Worm (Caenorhabditis elegans) whole organism, late embryonic: ENCODE measurements around the gene ttm-1.

ENCODE experiments used
- Y22D7AL.16 ChIP-seq: sonication (generic microtip); optimal IDR thresholded peaks from 2 replicates; lab custom pipeline; 2016; ENCODE audit warnings: missing genetic modification characterization, missing compliant biosample characterization
- ceh-31 ChIP-seq: sonication (generic microtip); optimal IDR thresholded peaks from 2 replicates; lab custom pipeline; 2016; ENCODE audit warnings: missing genetic modification characterization, missing compliant biosample characterization
- ceh-34 ChIP-seq: sonication (generic microtip); optimal IDR thresholded peaks from 2 replicates; lab custom pipeline; 2016; ENCODE audit warnings: mild to moderate bottlenecking, missing genetic modification characterization, missing compliant biosample characterization
- ceh-48 ChIP-seq: sonication (generic microtip); optimal IDR thresholded peaks from 2 replicates; lab custom pipeline; 2016; ENCODE audit warnings: missing genetic modification characterization, inconsistent platforms, missing compliant biosample characterization
- dve-1 ChIP-seq: sonication (generic microtip); optimal IDR thresholded peaks from 2 replicates; lab custom pipeline; 2017; ENCODE audit warnings: antibody characterized with exemption, mild to moderate bottlenecking, missing genetic modification characterization, missing compliant biosample characterization
- eyg-1 ChIP-seq: sonication (generic microtip); optimal IDR thresholded peaks from 2 replicates; lab custom pipeline; 2016; ENCODE audit warnings: missing genotype, missing genetic modification characterization, missing compliant biosample characterization
- hlh-8 ChIP-seq: sonication (generic microtip); optimal IDR thresholded peaks from 2 replicates; lab custom pipeline; 2016; ENCODE audit warnings: missing genotype, missing genetic modification characterization, missing compliant biosample characterization
- pag-3 ChIP-seq: sonication (generic microtip); optimal IDR thresholded peaks from 2 replicates; lab custom pipeline; 2016; ENCODE audit warnings: missing compliant biosample characterization, missing genetic modification characterization, borderline replicate concordance
- sdc-2 ChIP-seq: sonication (generic microtip); optimal IDR thresholded peaks from 2 replicates; lab custom pipeline; 2016; ENCODE audit warnings: missing genotype, missing genetic modification characterization, missing compliant biosample characterization
- unc-55 ChIP-seq: sonication (generic microtip); optimal IDR thresholded peaks from 2 replicates; lab custom pipeline; 2017; ENCODE audit warnings: missing biosample characterization, missing genetic modification reagents, missing genetic modification characterization

- TF ChIP-seq ceh-48: no peak
- TF ChIP-seq eyg-1 (tag; lab: Kevin White, UChicago): no peak
- TF ChIP-seq ceh-34 (tag; lab: Kevin White, UChicago): no peak
- no peak for TF ChIP-seq pag-3
- TF ChIP-seq unc-55 (GFP tag; lab: Kevin White, UChicago): no peak
- TF ChIP-seq ceh-31: no peak
- TF ChIP-seq hlh-8 (tag; lab: Kevin White, UChicago): no peak
- TF ChIP-seq dve-1 (tag; lab: Kevin White, UChicago): no peak
- no peak for TF ChIP-seq Y22D7AL.16
- TF ChIP-seq sdc-2 (tag; lab: Kevin White, UChicago): no peak
Measured at ce11 chrIII:12931108-12931507, 35.7 kb downstream of the ttm-1 start.
